Worm (Caenorhabditis elegans) whole organism, L4/young adult: ENCODE results near the gene clec-239.

ENCODE experiments used
- W03F9.2 ChIP-seq: fragments of 150-350 bp; optimal IDR thresholded peaks from 2 replicates; lab custom pipeline; 2014; ENCODE audit warnings: missing biosample characterization, missing genetic modification characterization
- dao-5 ChIP-seq: sonication (generic microtip); optimal IDR thresholded peaks from 2 replicates; lab custom pipeline; 2016; ENCODE audit warnings: missing genotype, missing genetic modification characterization, moderate library complexity, missing compliant biosample characterization
- him-1 ChIP-seq: sonication (generic microtip); optimal IDR thresholded peaks from 2 replicates; lab custom pipeline; 2016; ENCODE audit warnings: missing genotype, missing genetic modification reagents, missing genetic modification characterization, missing compliant biosample characterization

Gene clec-239

ce11 chrV:17000635-17001034 lies 44.3 kb downstream of the clec-239 start:
- no peak for TF ChIP-seq him-1 (tag; lab: Kevin White, UChicago)
- no peak for TF ChIP-seq dao-5 (tag; lab: Kevin White, UChicago)
- no peak for TF ChIP-seq W03F9.2 (tag; lab: Kevin White, UChicago)

DNA sequence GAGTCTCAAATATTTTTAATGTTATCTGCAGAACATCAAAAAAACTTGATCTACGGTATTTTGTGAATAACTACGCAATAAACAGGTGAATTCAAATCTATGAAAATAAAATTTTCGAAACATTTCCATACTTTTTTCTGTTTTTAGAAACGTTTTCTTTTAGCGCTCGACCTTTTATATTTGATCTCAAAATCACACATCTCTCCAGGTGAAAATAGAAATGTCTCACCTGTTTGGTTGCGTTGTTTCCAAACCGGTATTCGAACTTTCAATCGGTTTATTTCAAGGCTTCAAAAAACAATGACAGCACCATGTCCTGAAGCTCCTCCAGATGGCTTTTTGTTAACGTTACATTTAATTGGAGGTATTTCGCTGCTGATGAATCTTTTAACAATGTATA lies 44.8 kb downstream of the clec-239 start, which contains the start of gene sri-9:
TSS of gene sri-9 (plus strand) at position 301 of the 400 bp plus-strand sequence.
- TF ChIP-seq W03F9.2 (tag; lab: Kevin White, UChicago) (no peak), him-1 (tag; lab: Kevin White, UChicago) (no peak), dao-5 (tag; lab: Kevin White, UChicago) (no peak)

DNA sequence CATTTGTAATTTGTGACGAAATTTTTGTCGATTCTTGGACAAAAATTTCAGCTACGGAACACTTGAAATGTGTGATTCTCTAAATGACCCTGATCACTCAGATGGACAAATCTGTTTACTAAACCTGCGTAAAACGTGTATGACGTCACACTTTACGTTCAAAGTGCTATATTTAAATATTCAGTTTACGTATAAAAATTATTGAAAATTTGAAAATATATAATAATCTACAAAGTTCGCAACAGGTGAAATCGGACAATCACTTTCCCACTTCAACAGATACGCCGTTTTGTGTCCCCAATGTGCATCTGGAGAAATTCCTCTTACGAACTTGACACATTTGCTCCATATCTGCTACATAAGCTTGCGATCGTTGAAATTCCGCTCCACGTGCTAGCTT lies 48.9 kb downstream of the clec-239 start, which contains the start of gene srh-131:
TSS of gene srh-131 (plus strand) at position 301 of the 400 bp plus-strand sequence.
- no peak for TF ChIP-seq W03F9.2 (tag; lab: Kevin White, UChicago)
- no peak for TF ChIP-seq him-1 (tag; lab: Kevin White, UChicago)
- no peak for TF ChIP-seq dao-5 (tag; lab: Kevin White, UChicago)
